Worm (Caenorhabditis elegans) whole organism, L4 larva: Measurements from ENCODE around the gene col-17.

Experiments
- D1046.2 ChIP-seq: fragments of 200-800 bp; sonication (Bioruptor generic); IDR thresholded peaks from 2 replicates; pipeline ENCODE4 v1.3.6; 2022; ENCODE audit warnings: missing genetic modification characterization, missing compliant biosample characterization
- F37D6.2 ChIP-seq: sonication (generic microtip); optimal IDR thresholded peaks from 2 replicates; lab custom pipeline; 2016; ENCODE audit warnings: mild to moderate bottlenecking, missing genetic modification characterization, missing compliant biosample characterization
- R02D3.7 ChIP-seq: fragments of 150-350 bp; sonication (generic microtip); optimal IDR thresholded peaks from 3 replicates; lab custom pipeline; 2014; ENCODE audit warnings: missing biosample characterization, missing genetic modification characterization
- Y105C5A.15 ChIP-seq: fragments of 200-800 bp; sonication (Bioruptor generic); IDR thresholded peaks from 2 replicates; pipeline ENCODE4 v1.3.6; 2022; ENCODE audit warnings: missing genetic modification characterization, missing compliant biosample characterization
- Y5F2A.4 ChIP-seq: fragments of 200-800 bp; sonication (Bioruptor generic); optimal IDR thresholded peaks from 2 replicates; lab custom pipeline; 2018; ENCODE audit warnings: mild to moderate bottlenecking, missing genetic modification characterization, missing compliant biosample characterization
- ZK546.5 ChIP-seq, 2 experiments: sonication (generic microtip); optimal IDR thresholded peaks; 2 replicates each; lab custom pipeline; 2017; ENCODE audit warnings: missing biosample characterization in 2 of 2, missing genetic modification characterization in 2 of 2
- ceh-20 ChIP-seq: fragments of 200-800 bp; sonication (Bioruptor generic); IDR thresholded peaks from 2 replicates; pipeline ENCODE4 v1.3.6; 2022; ENCODE audit warnings: missing genetic modification reagents, missing genetic modification characterization, missing compliant biosample characterization
- ceh-28 ChIP-seq: fragments of 150-350 bp; optimal IDR thresholded peaks from 2 replicates; lab custom pipeline; 2014; ENCODE audit warnings: missing biosample characterization, missing genetic modification reagents, missing genetic modification characterization
- ceh-44 ChIP-seq: fragments of 200-800 bp; sonication (Bioruptor generic); IDR thresholded peaks from 2 replicates; pipeline ENCODE4 v1.3.6; 2022; ENCODE audit warnings: missing genetic modification reagents, missing genetic modification characterization, missing compliant biosample characterization
- ceh-62 ChIP-seq: sonication (generic microtip); optimal IDR thresholded peaks from 2 replicates; lab custom pipeline; 2017; ENCODE audit warnings: missing biosample characterization, missing genetic modification characterization
- ces-1 ChIP-seq: fragments of 150-350 bp; sonication (generic microtip); optimal IDR thresholded peaks from 4 replicates; lab custom pipeline; 2014; ENCODE audit warnings: missing biosample characterization, missing genetic modification reagents, missing genetic modification characterization
- daf-12 ChIP-seq: fragments of 150-350 bp; optimal IDR thresholded peaks from 2 replicates; lab custom pipeline; 2014; ENCODE audit warnings: missing biosample characterization, missing genetic modification reagents, missing genetic modification characterization
- daf-16 ChIP-seq, 3 experiments: sonication (generic microtip); optimal IDR thresholded peaks; 2 replicates each; lab custom pipeline; 2016 to 2017; ENCODE audit warnings: missing genetic modification characterization in 3 of 3, missing genetic modification reagents in 3 of 3, mild to moderate bottlenecking in 2 of 3, missing compliant biosample characterization in 2 of 3, missing biosample characterization in 1 of 3, moderate library complexity in 1 of 3
- daf-19 ChIP-seq: fragments of 200-800 bp; sonication (Bioruptor generic); conservative IDR thresholded peaks from 2 replicates; pipeline ENCODE4 v1.3.6; 2022; ENCODE audit warnings: missing genetic modification characterization, missing compliant biosample characterization
- dmd-6 ChIP-seq: fragments of 200-800 bp; sonication (Bioruptor generic); IDR thresholded peaks from 2 replicates; pipeline ENCODE4 v1.3.6; 2022; ENCODE audit warnings: missing genetic modification reagents, missing genetic modification characterization, missing compliant biosample characterization
- dmd-8 ChIP-seq: fragments of 200-800 bp; sonication (Bioruptor generic); IDR thresholded peaks from 2 replicates; pipeline ENCODE4 v1.3.6; 2022; ENCODE audit warnings: missing genetic modification characterization, missing compliant biosample characterization
- dpl-1 ChIP-seq: fragments of 150-350 bp; optimal IDR thresholded peaks from 2 replicates; lab custom pipeline; 2014; ENCODE audit warnings: missing biosample characterization, missing genetic modification reagents, missing genetic modification characterization
- duxl-1 ChIP-seq: sonication (generic microtip); optimal IDR thresholded peaks from 2 replicates; lab custom pipeline; 2016; ENCODE audit warnings: mild to moderate bottlenecking, missing genetic modification characterization, moderate library complexity, missing compliant biosample characterization; ENCODE audit not compliant: poor library complexity
- dve-1 ChIP-seq: sonication (generic microtip); optimal IDR thresholded peaks from 2 replicates; lab custom pipeline; 2017; ENCODE audit warnings: antibody characterized with exemption, mild to moderate bottlenecking, missing genetic modification characterization, missing compliant biosample characterization; ENCODE audit not compliant: insufficient read depth
- egl-27 ChIP-seq: sonication (generic microtip); optimal IDR thresholded peaks from 3 replicates; lab custom pipeline; 2017; ENCODE audit warnings: missing biosample characterization, missing genetic modification reagents, missing genetic modification characterization
- fos-1 ChIP-seq: fragments of 150-350 bp; optimal IDR thresholded peaks from 2 replicates; lab custom pipeline; 2014; ENCODE audit warnings: missing biosample characterization, missing genetic modification characterization
- gei-8 ChIP-seq: fragments of 200-800 bp; sonication (Bioruptor generic); optimal IDR thresholded peaks from 2 replicates; lab custom pipeline; 2018; ENCODE audit warnings: mild to moderate bottlenecking, missing genetic modification characterization, missing compliant biosample characterization
- hif-1 ChIP-seq, 2 experiments: sonication (generic microtip); optimal IDR thresholded peaks; 2 replicates each; lab custom pipeline; 2016 to 2017; ENCODE audit warnings: missing compliant biosample characterization in 2 of 2, missing genetic modification characterization in 2 of 2, missing genetic modification reagents in 2 of 2, missing genotype in 2 of 2, mild to moderate bottlenecking in 1 of 2
- hlh-11 ChIP-seq: fragments of 200-800 bp; sonication (Bioruptor generic); optimal IDR thresholded peaks from 2 replicates; lab custom pipeline; 2018; ENCODE audit warnings: mild to moderate bottlenecking, missing genetic modification characterization, missing compliant biosample characterization
- jun-1 ChIP-seq: fragments of 150-350 bp; optimal IDR thresholded peaks from 2 replicates; lab custom pipeline; 2014; ENCODE audit warnings: missing biosample characterization, missing genetic modification reagents, missing genetic modification characterization
- lin-13 ChIP-seq: fragments of 150-350 bp; optimal IDR thresholded peaks from 2 replicates; lab custom pipeline; 2014; ENCODE audit warnings: missing biosample characterization, missing genetic modification reagents, missing genetic modification characterization
- lin-39 ChIP-seq: fragments of 150-350 bp; optimal IDR thresholded peaks from 2 replicates; lab custom pipeline; 2014; ENCODE audit warnings: missing biosample characterization, missing genetic modification reagents, missing genetic modification characterization
- lir-3 ChIP-seq: sonication (generic microtip); optimal IDR thresholded peaks from 2 replicates; lab custom pipeline; 2016; ENCODE audit warnings: mild to moderate bottlenecking, missing genetic modification characterization, missing compliant biosample characterization
- lsy-2 ChIP-seq, 2 experiments: fragments of 150-350 bp in 1 of 2; sonication (generic microtip) in 1 of 2; optimal IDR thresholded peaks; 2 replicates each; lab custom pipeline; 2014 to 2017; ENCODE audit warnings: missing biosample characterization in 2 of 2, missing genetic modification characterization in 2 of 2
- mep-1 ChIP-seq: fragments of 150-350 bp; sonication (generic microtip); optimal IDR thresholded peaks from 3 replicates; lab custom pipeline; 2014; ENCODE audit warnings: missing biosample characterization, missing genetic modification characterization
- mes-2 ChIP-seq: sonication (generic microtip); optimal IDR thresholded peaks from 2 replicates; lab custom pipeline; 2016; ENCODE audit warnings: missing genotype, mild to moderate bottlenecking, missing genetic modification characterization, missing compliant biosample characterization; ENCODE audit not compliant: poor library complexity, severe bottlenecking
- mxl-3 ChIP-seq: fragments of 200-800 bp; sonication (Bioruptor generic); optimal IDR thresholded peaks from 2 replicates; lab custom pipeline; 2018; ENCODE audit warnings: mild to moderate bottlenecking, missing genetic modification characterization, missing compliant biosample characterization
- nhr-111 ChIP-seq: fragments of 200-800 bp; sonication (Bioruptor generic); optimal IDR thresholded peaks from 2 replicates; lab custom pipeline; 2018; ENCODE audit warnings: mild to moderate bottlenecking, missing genetic modification characterization, missing compliant biosample characterization
- nhr-25 ChIP-seq: sonication (generic microtip); optimal IDR thresholded peaks from 2 replicates; lab custom pipeline; 2017; ENCODE audit warnings: missing genetic modification characterization, mild to moderate bottlenecking, missing compliant biosample characterization, antibody characterized with exemption, moderate library complexity, borderline replicate concordance; ENCODE audit not compliant: insufficient read depth
- nhr-28 ChIP-seq: fragments of 150-350 bp; optimal IDR thresholded peaks from 2 replicates; lab custom pipeline; 2014; ENCODE audit warnings: missing biosample characterization, missing genetic modification characterization
- nhr-41 ChIP-seq: fragments of 200-800 bp; sonication (Bioruptor generic); IDR thresholded peaks from 2 replicates; pipeline ENCODE4 v1.3.6; 2022; ENCODE audit warnings: missing genetic modification reagents, missing genetic modification characterization, missing compliant biosample characterization
- nhr-42 ChIP-seq: fragments of 200-800 bp; sonication (Bioruptor generic); IDR thresholded peaks from 2 replicates; pipeline ENCODE4 v1.3.6; 2022; ENCODE audit warnings: missing genetic modification characterization, missing compliant biosample characterization
- nhr-76 ChIP-seq: fragments of 150-350 bp; optimal IDR thresholded peaks from 2 replicates; lab custom pipeline; 2014; ENCODE audit warnings: missing biosample characterization, missing genetic modification characterization
- nhr-77 ChIP-seq: fragments of 150-350 bp; optimal IDR thresholded peaks from 2 replicates; lab custom pipeline; 2014; ENCODE audit warnings: missing biosample characterization, missing genetic modification characterization
- pha-4 ChIP-seq, 2 experiments: fragments of 150-350 bp in 1 of 2; fragments of 200-800 bp in 1 of 2; sonication (Bioruptor generic) in 1 of 2; IDR thresholded peaks in 1 of 2; optimal IDR thresholded peaks in 1 of 2; 2 replicates each; pipeline versions ENCODE4 v1.3.6 to Lab custom; 2014 to 2022; ENCODE audit warnings: missing genetic modification characterization in 2 of 2, missing genetic modification reagents in 2 of 2, missing biosample characterization in 1 of 2, missing compliant biosample characterization in 1 of 2
- php-3 ChIP-seq: fragments of 200-800 bp; sonication (Bioruptor generic); IDR thresholded peaks from 2 replicates; pipeline ENCODE4 v1.3.6; 2022; ENCODE audit warnings: missing genetic modification reagents, missing genetic modification characterization, missing compliant biosample characterization
- skn-1 ChIP-seq: fragments of 150-350 bp; optimal IDR thresholded peaks from 2 replicates; lab custom pipeline; 2014; ENCODE audit warnings: missing biosample characterization, missing genetic modification characterization
- snpc-4 ChIP-seq: fragments of 150-350 bp; optimal IDR thresholded peaks from 2 replicates; lab custom pipeline; 2014; ENCODE audit warnings: missing biosample characterization, missing genetic modification characterization
- unc-130 ChIP-seq: sonication (generic microtip); optimal IDR thresholded peaks from 2 replicates; lab custom pipeline; 2016; ENCODE audit warnings: missing genetic modification reagents, missing genetic modification characterization, missing compliant biosample characterization
- unc-39 ChIP-seq: sonication (generic microtip); optimal IDR thresholded peaks from 2 replicates; lab custom pipeline; 2017; ENCODE audit warnings: missing biosample characterization, missing genetic modification characterization
- unc-62 ChIP-seq, 3 experiments: fragments of 150-350 bp in 1 of 3; sonication (generic microtip); optimal IDR thresholded peaks in 2 of 3; peaks in 1 of 3; 1 replicate in 1 of 3; 2 replicates in 2 of 3; lab custom pipeline; 2014 to 2017; ENCODE audit warnings: missing biosample characterization in 3 of 3, missing genetic modification characterization in 3 of 3, missing genetic modification reagents in 3 of 3, missing genotype in 1 of 3
- vab-7 ChIP-seq: fragments of 200-800 bp; sonication (Bioruptor generic); IDR thresholded peaks from 2 replicates; pipeline ENCODE4 v1.3.6; 2022; ENCODE audit warnings: missing genetic modification reagents, missing genetic modification characterization, missing compliant biosample characterization
- zip-2 ChIP-seq: fragments of 150-350 bp; optimal IDR thresholded peaks from 2 replicates; lab custom pipeline; 2014; ENCODE audit warnings: missing biosample characterization, missing genetic modification characterization
- ztf-7 ChIP-seq: fragments of 150-350 bp; optimal IDR thresholded peaks from 2 replicates; lab custom pipeline; 2014; ENCODE audit warnings: missing biosample characterization, missing genetic modification characterization

The col-17 gene

DNA sequence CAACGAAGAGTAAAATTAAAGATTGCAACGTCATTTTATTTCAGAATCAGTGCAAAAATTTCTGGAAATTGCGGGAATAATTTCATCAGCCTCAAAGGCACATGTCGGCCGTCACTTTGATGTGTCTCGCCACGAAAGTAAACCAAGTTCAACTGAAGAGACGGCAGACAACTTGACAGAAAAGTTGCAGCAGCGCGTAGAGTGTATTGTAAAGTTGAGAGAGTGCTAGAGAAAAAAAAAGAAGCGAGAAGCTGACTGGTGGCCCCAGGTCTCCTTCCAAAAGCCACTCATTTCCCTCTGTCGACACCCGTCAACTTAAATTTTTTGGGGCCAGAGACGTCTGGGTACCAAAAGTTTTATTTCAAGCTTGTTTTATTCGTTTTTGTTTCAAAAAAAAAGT, 36.9 kb upstream of the col-17 start (continued):
- TF ChIP-seq dmd-8 (GFP tag; lab: Robert Waterston, UW) (no peak), mes-2 (tag; lab: Kevin White, UChicago) (peak; percentile 79), nhr-28 (tag; lab: Kevin White, UChicago) (peak; percentile 73), hif-1 (tag; optimal IDR thresholded peaks at IDR 0.05; lab: Kevin White, UChicago) (peak in 1 of 2 experiments; percentile 67), ceh-62 (no peak), lir-3 (tag; lab: Kevin White, UChicago) (no peak), unc-130 (GFP tag; lab: Kevin White, UChicago) (peak; percentile 64), ceh-28 (tag; lab: Kevin White, UChicago) (no peak), php-3 (GFP tag; lab: Robert Waterston, UW) (0 out of 2 replicates have a peak, but pooled peaks have one; percentile 37), skn-1 (no peak), ceh-44 (no peak), dpl-1 (GFP tag; lab: Kevin White, UChicago) (peak; percentile 56), egl-27 (tag; lab: Kevin White, UChicago) (no peak), F37D6.2 (tag; lab: Kevin White, UChicago) (peak; percentile 40), daf-19 (GFP tag; lab: Robert Waterston, UW) (no peak), mep-1 (tag; lab: Kevin White, UChicago) (peak; percentile 78), daf-16 (GFP tag; optimal IDR thresholded peaks at IDR 0.05; lab: Kevin White, UChicago) (peak in 1 of 2 experiments; percentile 16), daf-16 (tag; optimal IDR thresholded peaks at IDR 0.05; lab: Kevin White, UChicago) (peak; percentile 64), nhr-41 (GFP tag; lab: Robert Waterston, UW) (no peak), ces-1 (GFP tag; lab: Kevin White, UChicago) (peak; percentile 9), zip-2 (no peak), ceh-20 (GFP tag; lab: Robert Waterston, UW) (peak; percentile 66; the same call in 1 of the 2 replicates), nhr-42 (no peak), daf-12 (tag; lab: Kevin White, UChicago) (no peak), vab-7 (no peak), nhr-111 (GFP tag; lab: Kevin White, UChicago) (no peak), jun-1 (no peak), lin-13 (GFP tag; lab: Kevin White, UChicago) (peak; percentile 60), fos-1 (tag; lab: Kevin White, UChicago) (no peak), lin-39 (no peak), D1046.2 (GFP tag; lab: Robert Waterston, UW) (no peak), ztf-7 (tag; lab: Kevin White, UChicago) (no peak), R02D3.7 (tag; lab: Kevin White, UChicago) (no peak), lsy-2 (tag; optimal IDR thresholded peaks at IDR 0.05; lab: Kevin White, UChicago) (peak; percentile 16 to 84), dmd-6 (peak; percentile 66), pha-4 (GFP tag; IDR thresholded peaks at IDR 0.05; lab: Robert Waterston, UW) (peak; percentile 37; the same call in 1 of the 2 replicates), pha-4 (tag; optimal IDR thresholded peaks at IDR 0.05; lab: Kevin White, UChicago) (peak; percentile 23), unc-62 (GFP tag; optimal IDR thresholded peaks at IDR 0.05 in 1 of 2; lab: Kevin White, UChicago) (peak in 1 of 2 experiments; percentile 98), unc-62 (tag; optimal IDR thresholded peaks at IDR 0.05; lab: Kevin White, UChicago) (no peak), hlh-11 (peak; percentile 83), gei-8 (GFP tag; lab: Kevin White, UChicago) (no peak), snpc-4 (tag; lab: Kevin White, UChicago) (peak; percentile 7), nhr-76 (tag; lab: Kevin White, UChicago) (no peak), Y5F2A.4 (no peak), duxl-1 (no peak), nhr-77 (peak; percentile 77), unc-39 (tag; lab: Kevin White, UChicago) (no peak), ZK546.5 (tag; optimal IDR thresholded peaks at IDR 0.05; lab: Kevin White, UChicago) (no peak), dve-1 (tag; lab: Kevin White, UChicago) (peak; percentile 75), mxl-3 (peak; percentile 80), nhr-25 (tag; lab: Kevin White, UChicago) (no peak), Y105C5A.15 (GFP tag; lab: Robert Waterston, UW) (no peak)
